Worm (Caenorhabditis elegans): Measurements from ENCODE around the gene sphk-1.

ce11 chrII:8737456-8737855 is 36.0 kb upstream of the sphk-1 start, which contains the start of gene idpb-4:
- TF ChIP-seq zfh-2 (GFP tag; conservative IDR thresholded peaks at IDR 0.05) = no peak
- no peak for TF ChIP-seq pbrm-1 (GFP tag; IDR thresholded peaks at IDR 0.05)
- no peak for TF ChIP-seq efl-1 (GFP tag; optimal IDR thresholded peaks at IDR 0.05)
- TF ChIP-seq C06A6.2 (GFP tag; conservative IDR thresholded peaks at IDR 0.05) = no peak
- no peak for TF ChIP-seq aptf-3 (GFP tag; IDR thresholded peaks at IDR 0.05)
- TF ChIP-seq Y56A3A.18 (GFP tag; IDR thresholded peaks at IDR 0.05) = no peak
- TF ChIP-seq ceh-58 (GFP tag; IDR thresholded peaks at IDR 0.05) = no peak
- no peak for TF ChIP-seq unc-130 (GFP tag; optimal IDR thresholded peaks at IDR 0.05)
- TF ChIP-seq mes-4 (tag; optimal IDR thresholded peaks at IDR 0.05) = no peak
- TF ChIP-seq snpc-4 (GFP tag; optimal IDR thresholded peaks at IDR 0.05) = no peak
- TF ChIP-seq snpc-4 (tag; optimal IDR thresholded peaks at IDR 0.05) = no peak
- no peak for TF ChIP-seq unc-62 (GFP tag; optimal IDR thresholded peaks at IDR 0.05)
- no peak for TF ChIP-seq lin-26 (GFP tag; IDR thresholded peaks at IDR 0.05)
- TF ChIP-seq ets-4 (GFP tag; optimal IDR thresholded peaks at IDR 0.05) = no peak
